Worm (Caenorhabditis elegans): ENCODE data around the gene C35D10.1.

Gene C35D10.1

DNA sequence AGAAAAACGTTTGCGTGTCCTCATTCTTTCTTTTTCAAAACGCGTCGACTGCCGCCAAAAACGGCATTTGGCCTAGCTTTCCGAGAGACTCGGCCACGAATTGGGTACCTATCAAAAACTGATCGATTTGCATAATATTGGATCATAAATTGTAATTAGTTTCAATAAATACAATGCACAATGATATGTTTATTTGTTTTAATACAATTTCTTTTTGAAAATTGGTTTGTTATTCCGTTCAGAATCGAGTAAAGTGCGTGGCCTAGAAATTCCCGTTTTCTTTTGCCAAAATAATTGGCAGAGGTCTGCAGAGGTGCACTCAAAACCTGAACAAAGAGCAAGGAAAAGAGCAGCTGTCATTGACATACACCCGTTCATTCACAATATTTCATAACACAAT lies 25.9 kb downstream of the C35D10.1 start, which contains the start of gene F26F4.8 (continued):
- peak; percentile 68 for TF ChIP-seq nhr-71 (tag; optimal IDR thresholded peaks at IDR 0.05)
- TF ChIP-seq ztf-11 (tag; optimal IDR thresholded peaks at IDR 0.05), result peak in 1 of 2 experiments; percentile 68
- peak; percentile 59 for TF ChIP-seq rnt-1 (tag; optimal IDR thresholded peaks at IDR 0.05)
- TF ChIP-seq nhr-28 (tag; optimal IDR thresholded peaks at IDR 0.05), result no peak
- TF ChIP-seq elt-3 (tag; optimal IDR thresholded peaks at IDR 0.05), result no peak
- no peak for TF ChIP-seq ceh-8 (GFP tag; optimal IDR thresholded peaks at IDR 0.05)

DNA sequence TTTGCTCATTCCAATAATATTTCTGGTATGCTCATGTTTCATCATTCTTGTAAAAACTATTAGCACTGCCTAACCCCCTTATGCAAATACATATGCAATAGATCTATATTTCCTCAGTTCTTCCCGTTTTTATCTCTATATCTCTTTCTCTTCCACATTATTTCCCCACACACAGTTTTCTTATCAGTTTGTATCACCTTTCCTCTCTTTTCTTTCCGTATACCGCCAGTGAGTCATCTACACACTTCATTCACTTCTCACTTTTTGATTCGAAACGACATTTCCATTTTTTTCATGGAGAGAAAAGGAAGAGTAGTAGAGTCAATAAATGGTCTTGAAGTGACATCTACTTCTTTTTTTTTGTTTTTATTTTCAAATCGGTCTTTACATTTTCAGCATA lies 26.8 kb downstream of the C35D10.1 start:
- TF ChIP-seq dpl-1 (GFP tag; optimal IDR thresholded peaks at IDR 0.05), result no peak
- peak; percentile 63 for TF ChIP-seq blmp-1 (tag; optimal IDR thresholded peaks at IDR 0.05)
- TF ChIP-seq elt-2 (tag; optimal IDR thresholded peaks at IDR 0.05), result peak; percentile 32
- TF ChIP-seq nhr-85 (tag), result peak; percentile 8
- peak in 1 of 6 experiments; percentile 51 for TF ChIP-seq elt-3 (tag; optimal IDR thresholded peaks at IDR 0.05)
- TF ChIP-seq irx-1 (tag; optimal IDR thresholded peaks at IDR 0.05), result no peak
- TF ChIP-seq lin-14 (GFP tag; optimal IDR thresholded peaks at IDR 0.05), result peak; percentile 16

DNA sequence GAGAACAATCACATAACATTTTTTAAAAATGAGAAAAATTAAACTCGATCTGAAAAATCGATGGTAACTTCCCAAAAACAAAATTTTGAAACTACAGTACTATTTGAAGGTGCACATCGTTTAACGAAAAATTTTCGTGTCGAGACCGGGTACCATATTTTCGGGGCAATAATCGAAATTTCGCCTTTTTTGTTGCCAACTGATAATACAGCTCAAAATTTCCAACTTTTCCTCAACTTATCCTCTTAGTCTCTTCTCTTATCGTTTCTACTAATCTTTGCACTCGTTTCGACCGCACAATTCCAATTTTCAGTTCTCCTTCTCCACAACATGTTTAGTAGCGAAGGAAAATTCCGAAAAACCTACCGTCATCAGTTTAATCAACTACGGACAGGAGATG lies 27.4 kb downstream of the C35D10.1 start, which contains the start of gene rom-1:
Gene rom-1, plus strand, starts transcription at position 301 of the 400 bp plus-strand sequence.
- no peak for TF ChIP-seq egl-13 (tag; optimal IDR thresholded peaks at IDR 0.05)
- TF ChIP-seq irx-1 (tag; optimal IDR thresholded peaks at IDR 0.05), result no peak
- TF ChIP-seq unc-86 (tag; optimal IDR thresholded peaks at IDR 0.05), result no peak
- TF ChIP-seq nhr-84 (tag; optimal IDR thresholded peaks at IDR 0.05), result no peak
- TF ChIP-seq nhr-11 (tag; optimal IDR thresholded peaks at IDR 0.05), result no peak
- no peak for TF ChIP-seq ztf-4 (tag; optimal IDR thresholded peaks at IDR 0.05)

DNA sequence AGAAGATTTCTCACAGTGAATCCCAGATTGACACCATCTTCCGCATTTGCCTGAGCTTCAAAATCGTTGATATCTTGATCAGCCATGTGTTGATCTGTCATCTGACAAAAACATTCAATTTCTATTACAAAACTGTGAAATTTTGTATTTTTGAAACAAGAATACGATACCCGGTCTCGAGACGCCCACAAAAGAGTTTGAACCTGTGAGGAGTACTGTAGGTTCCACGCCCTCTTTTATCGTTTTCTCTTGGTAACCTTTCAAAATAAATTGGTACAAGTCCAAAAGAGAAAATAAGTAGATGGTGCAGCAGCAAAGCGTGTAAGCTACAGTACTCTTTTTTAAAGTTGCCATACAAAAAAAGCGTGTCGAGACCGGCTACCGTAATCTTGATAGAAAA lies 30.4 kb downstream of the C35D10.1 start, which contains the start of gene F26F4.12:
Gene F26F4.12, minus strand, starts transcription at position 101 of the 400 bp plus-strand sequence.
- TF ChIP-seq elt-3 (tag; optimal IDR thresholded peaks at IDR 0.05), result no peak
- no peak for TF ChIP-seq dpl-1 (GFP tag; optimal IDR thresholded peaks at IDR 0.05)
- no peak for TF ChIP-seq hpl-2 (GFP tag; optimal IDR thresholded peaks at IDR 0.05)
- no peak for TF ChIP-seq nhr-85 (tag)
- no peak for TF ChIP-seq vab-15 (tag; optimal IDR thresholded peaks at IDR 0.05)
- TF ChIP-seq sup-37 (GFP tag; optimal IDR thresholded peaks at IDR 0.05), result no peak
- no peak for TF ChIP-seq ceh-8 (GFP tag; optimal IDR thresholded peaks at IDR 0.05)
- no peak for TF ChIP-seq xbp-1 (tag; optimal IDR thresholded peaks at IDR 0.05)
- no peak for TF ChIP-seq skn-1 (tag; optimal IDR thresholded peaks at IDR 0.05)
- TF ChIP-seq nhr-20 (tag; optimal IDR thresholded peaks at IDR 0.05), result no peak
- TF ChIP-seq nhr-76 (tag; optimal IDR thresholded peaks at IDR 0.05), result no peak
- TF ChIP-seq nhr-77 (tag; optimal IDR thresholded peaks at IDR 0.05), result no peak
- TF ChIP-seq rnt-1 (tag; optimal IDR thresholded peaks at IDR 0.05), result no peak

- TF ChIP-seq ces-1 (GFP tag; optimal IDR thresholded peaks at IDR 0.05), result no peak
- no peak for TF ChIP-seq xbp-1 (tag; optimal IDR thresholded peaks at IDR 0.05)
- no peak for TF ChIP-seq C34B4.2 (tag; optimal IDR thresholded peaks at IDR 0.05)
- no peak for TF ChIP-seq hlh-4 (tag; optimal IDR thresholded peaks at IDR 0.05)
- no peak for TF ChIP-seq grh-1 (GFP tag; IDR thresholded peaks at IDR 0.05)
- TF ChIP-seq nhr-90 (tag; optimal IDR thresholded peaks at IDR 0.05; ENCODE audit: poor library complexity), result no peak
- TF ChIP-seq fkh-10 (GFP tag; optimal IDR thresholded peaks at IDR 0.05), result no peak
- TF ChIP-seq unc-62 (GFP tag; optimal IDR thresholded peaks at IDR 0.05), result no peak
- TF ChIP-seq nhr-76 (tag; optimal IDR thresholded peaks at IDR 0.05), result no peak
- no peak for TF ChIP-seq C04F5.9 (tag; optimal IDR thresholded peaks at IDR 0.05)
- TF ChIP-seq mdl-1 (tag; optimal IDR thresholded peaks at IDR 0.05), result no peak
Observed at ce11 chrIII:4910956-4911355, 31.4 kb downstream of the C35D10.1 start, which contains the start of gene F26F4.2. Gene F26F4.2 (plus strand): TSS chrIII:4911256.
